Worm (Caenorhabditis elegans): Measurements from ENCODE around the gene F02A9.7.

Gene F02A9.7

DNA sequence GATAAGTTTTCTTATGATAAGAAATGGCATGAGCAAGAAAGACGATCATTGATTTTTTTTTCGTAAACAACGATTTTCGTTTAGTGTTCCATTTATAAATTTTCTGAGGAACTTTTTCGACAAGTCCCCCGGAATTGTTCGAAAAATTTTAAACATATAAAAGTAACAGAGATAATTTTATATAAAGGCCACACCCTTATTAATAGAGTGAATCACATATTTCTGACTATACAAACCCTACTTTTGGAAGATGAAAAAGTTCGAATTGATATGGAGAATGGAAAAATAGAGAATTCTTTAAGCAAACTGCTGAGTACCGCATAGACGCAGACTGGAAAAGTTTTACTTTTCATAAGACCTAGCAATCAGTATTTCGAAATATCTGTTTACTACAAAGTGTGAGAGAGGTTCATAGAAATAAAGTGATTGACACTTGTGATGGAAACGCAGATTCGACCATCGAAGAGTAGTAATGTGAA is 24.3 kb downstream of the F02A9.7 start (continued):
- TF ChIP-seq jun-1 (tag; optimal IDR thresholded peaks at IDR 0.05) (peak; percentile 31), mes-2 (tag; optimal IDR thresholded peaks at IDR 0.05; ENCODE audit: poor library complexity, severe bottlenecking) (peak; percentile 63), nhr-237 (tag; optimal IDR thresholded peaks at IDR 0.05) (no peak), unc-62 (GFP tag; optimal IDR thresholded peaks at IDR 0.05 in 1 of 2) (no peak), unc-62 (tag; optimal IDR thresholded peaks at IDR 0.05) (no peak), php-3 (GFP tag; IDR thresholded peaks at IDR 0.05) (peak; percentile 29; the same call in 1 of the 2 replicates), egl-43 (GFP tag; IDR thresholded peaks at IDR 0.05) (peak; percentile 53; the same call in 1 of the 2 replicates), nhr-41 (GFP tag; IDR thresholded peaks at IDR 0.05) (0 out of 2 replicates have a peak, but pooled peaks have one; percentile 43), zag-1 (tag; optimal IDR thresholded peaks at IDR 0.05) (no peak), daf-19 (GFP tag; conservative IDR thresholded peaks at IDR 0.05) (peak; percentile 31; the same call in 1 of the 2 replicates), Y48G9A.11 (GFP tag; IDR thresholded peaks at IDR 0.05) (no peak), F10B5.3 (tag; optimal IDR thresholded peaks at IDR 0.05) (no peak), vab-7 (GFP tag; IDR thresholded peaks at IDR 0.05) (peak; percentile 59; the same call in 1 of the 2 replicates), nhr-111 (GFP tag; optimal IDR thresholded peaks at IDR 0.05) (peak; percentile 58), hif-1 (tag; optimal IDR thresholded peaks at IDR 0.05) (peak in 1 of 2 experiments; percentile 37), lin-1 (GFP tag; IDR thresholded peaks at IDR 0.05) (peak; percentile 82), ctbp-1 (GFP tag; IDR thresholded peaks at IDR 0.05) (peak; percentile 76), aly-2 (tag; optimal IDR thresholded peaks at IDR 0.05) (no peak), mxl-2 (GFP tag; conservative IDR thresholded peaks at IDR 0.05) (no peak), Y75B8A.6 (GFP tag; IDR thresholded peaks at IDR 0.05) (peak; percentile 85), F26F4.8 (GFP tag; conservative IDR thresholded peaks at IDR 0.05) (no peak)

DNA sequence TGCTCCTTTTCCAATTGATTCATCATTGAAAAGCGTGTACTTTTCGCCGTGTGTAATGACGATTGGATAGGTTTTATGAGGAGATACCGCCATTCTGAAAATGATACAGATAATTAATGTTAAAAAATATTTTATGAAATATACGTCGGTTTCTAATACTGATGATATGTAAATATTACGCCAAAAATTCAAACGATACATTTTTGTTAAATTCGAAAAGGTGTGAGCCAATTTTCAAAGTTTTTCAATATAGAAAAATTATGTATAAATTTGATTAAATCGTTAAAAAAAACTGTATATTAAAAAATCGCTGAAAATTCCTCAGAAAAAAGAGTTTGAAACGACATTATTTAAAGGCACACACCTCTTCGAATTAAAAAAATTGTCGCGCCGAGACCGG is 24.8 kb downstream of the F02A9.7 start, which contains the start of gene ikke-1:
Gene ikke-1, minus strand, starts transcription at position 101 of the 400 bp plus-strand sequence.
- no peak for TF ChIP-seq nhr-102 (tag; optimal IDR thresholded peaks at IDR 0.05)
- no peak for TF ChIP-seq spr-3 (GFP tag; optimal IDR thresholded peaks at IDR 0.05)
- TF ChIP-seq egl-27 (tag; optimal IDR thresholded peaks at IDR 0.05): no peak
- TF ChIP-seq ceh-62 (tag; optimal IDR thresholded peaks at IDR 0.05): no peak
- TF ChIP-seq lin-15B (tag; optimal IDR thresholded peaks at IDR 0.05): no peak
- TF ChIP-seq vab-7 (GFP tag; IDR thresholded peaks at IDR 0.05): no peak
- no peak for TF ChIP-seq hif-1 (tag; optimal IDR thresholded peaks at IDR 0.05)
- TF ChIP-seq dmd-8 (GFP tag; IDR thresholded peaks at IDR 0.05): no peak

DNA sequence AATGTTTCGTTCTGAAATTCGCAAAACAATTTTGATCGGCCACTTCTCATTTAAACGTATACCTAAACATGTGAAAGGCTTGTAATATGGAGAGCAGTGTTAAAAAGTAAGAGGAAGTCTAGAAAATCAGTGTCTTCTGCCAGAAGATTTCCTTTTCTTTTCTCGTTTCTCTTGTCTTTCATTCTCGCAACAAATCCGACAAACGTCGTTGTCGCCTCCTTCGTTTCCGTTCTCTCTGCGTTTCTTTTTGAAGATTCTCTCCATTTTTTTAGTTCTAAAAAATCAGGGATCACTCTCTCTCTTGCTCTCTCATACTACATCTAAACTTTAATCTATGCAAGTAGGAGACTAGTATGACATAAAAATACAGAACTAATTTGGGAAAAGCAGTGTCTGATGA is 28.2 kb downstream of the F02A9.7 start:
- TF ChIP-seq aha-1 (tag): peak; percentile 86
- TF ChIP-seq ceh-32 (tag; optimal IDR thresholded peaks at IDR 0.05; ENCODE audit: poor library complexity): no peak

DNA sequence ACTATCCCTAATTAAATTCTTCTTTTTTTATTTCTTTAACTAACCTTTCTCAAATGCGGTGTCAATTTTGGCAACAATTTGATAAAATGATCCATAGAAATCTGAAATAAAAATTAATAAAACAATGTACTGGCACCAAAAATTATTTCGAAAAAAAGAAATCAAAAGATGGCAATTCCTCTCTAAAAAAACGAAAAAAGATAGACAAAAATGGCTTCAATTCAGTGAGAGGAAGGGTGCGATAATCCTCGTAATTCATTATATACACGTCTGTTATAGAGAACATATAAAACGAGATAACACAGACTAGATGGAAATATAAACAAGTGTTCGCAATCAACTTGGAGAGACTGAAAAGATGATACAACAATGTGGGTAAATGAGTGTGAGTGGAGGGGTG is 29.6 kb downstream of the F02A9.7 start, which contains the start of gene R107.2:
Gene R107.2, minus strand, starts transcription at position 101 of the 400 bp plus-strand sequence.
- no peak for TF ChIP-seq ceh-82 (tag; optimal IDR thresholded peaks at IDR 0.05)
- no peak for TF ChIP-seq T26A8.4 (GFP tag; IDR thresholded peaks at IDR 0.05)
- no peak for TF ChIP-seq spr-1 (tag; optimal IDR thresholded peaks at IDR 0.05)
- TF ChIP-seq R02D3.7 (tag; optimal IDR thresholded peaks at IDR 0.05): no peak
- no peak for TF ChIP-seq rbr-2 (tag; optimal IDR thresholded peaks at IDR 0.05)
- no peak for TF ChIP-seq daf-16 (GFP tag; optimal IDR thresholded peaks at IDR 0.05)
- TF ChIP-seq daf-16 (tag; optimal IDR thresholded peaks at IDR 0.05): peak; percentile 11
- no peak for TF ChIP-seq D1046.2 (GFP tag; IDR thresholded peaks at IDR 0.05)
- peak; percentile 6 for TF ChIP-seq dve-1 (tag; optimal IDR thresholded peaks at IDR 0.05; ENCODE audit: insufficient read depth)
